Fruit fly (Drosophila melanogaster) whole organism, embryonic: ENCODE data around the gene CG32055.

Source experiments
- Atf3 ChIP-seq: fragments of 200-800 bp; sonication (Bioruptor generic); optimal IDR thresholded peaks from 3 replicates; lab custom pipeline; 2016; ENCODE audit warnings: missing biosample characterization, missing genetic modification characterization
- Bgb ChIP-seq: fragments of 200-800 bp; sonication (Bioruptor generic); IDR thresholded peaks from 2 replicates; pipeline ENCODE4 v1.3.6; 2022; ENCODE audit warnings: missing biosample characterization, missing genetic modification characterization; ENCODE audit not compliant: partially characterized antibody
- Blimp-1 ChIP-seq: fragments of 200-800 bp; sonication (Bioruptor generic); optimal IDR thresholded peaks from 3 replicates; lab custom pipeline; 2018; ENCODE audit warnings: missing biosample characterization, missing genetic modification characterization, mild to moderate bottlenecking, moderate library complexity, missing genetic modification reagents
- CG10543 ChIP-seq: fragments of 200-800 bp; sonication (Bioruptor generic); optimal IDR thresholded peaks from 3 replicates; lab custom pipeline; 2017; ENCODE audit warnings: missing biosample characterization, mild to moderate bottlenecking, missing genetic modification characterization, moderate library complexity
- CG12071 ChIP-seq: fragments of 200-800 bp; sonication (Bioruptor generic); optimal IDR thresholded peaks from 3 replicates; lab custom pipeline; 2018; ENCODE audit warnings: missing biosample characterization, mild to moderate bottlenecking, missing genetic modification characterization
- CG12744 ChIP-seq: fragments of 200-800 bp; sonication (Bioruptor generic); optimal IDR thresholded peaks from 2 replicates; lab custom pipeline; 2016; ENCODE audit warnings: missing biosample characterization, missing genetic modification characterization
- CG12769 ChIP-seq: fragments of 200-800 bp; sonication (Bioruptor generic); optimal IDR thresholded peaks from 2 replicates; lab custom pipeline; 2019; ENCODE audit warnings: missing biosample characterization, mild to moderate bottlenecking, missing genetic modification characterization, moderate library complexity
- CG13894 ChIP-seq: fragments of 200-800 bp; sonication (Bioruptor generic); optimal IDR thresholded peaks from 3 replicates; lab custom pipeline; 2018; ENCODE audit warnings: missing biosample characterization, mild to moderate bottlenecking, missing genetic modification characterization, moderate library complexity
- CG15479 ChIP-seq: fragments of 200-800 bp; sonication (Bioruptor generic); optimal IDR thresholded peaks from 3 replicates; lab custom pipeline; 2019; ENCODE audit warnings: missing biosample characterization, mild to moderate bottlenecking, missing genetic modification characterization, moderate library complexity
- CG16779 ChIP-seq: fragments of 200-800 bp; sonication (Bioruptor generic); IDR thresholded peaks from 2 replicates; pipeline ENCODE4 v1.3.6; 2022; ENCODE audit warnings: missing biosample characterization, missing genetic modification characterization
- CG17328 ChIP-seq: fragments of 200-800 bp; sonication (Bioruptor generic); IDR thresholded peaks from 2 replicates; pipeline ENCODE4 v1.3.6; 2022; ENCODE audit warnings: missing biosample characterization, missing genetic modification characterization
- CG2678 ChIP-seq: fragments of 200-800 bp; sonication (Bioruptor generic); optimal IDR thresholded peaks from 3 replicates; lab custom pipeline; 2019; ENCODE audit warnings: missing biosample characterization, mild to moderate bottlenecking, missing genetic modification characterization, moderate library complexity
- CG3163 ChIP-seq: fragments of 200-800 bp; sonication (Bioruptor generic); optimal IDR thresholded peaks from 3 replicates; lab custom pipeline; 2016; ENCODE audit warnings: missing biosample characterization, missing genetic modification characterization
- CG32532 ChIP-seq: fragments of 200-800 bp; sonication (Bioruptor generic); IDR thresholded peaks from 2 replicates; pipeline ENCODE4 v1.3.6; 2022; ENCODE audit warnings: missing biosample characterization, missing genetic modification characterization
- CG34224 ChIP-seq: fragments of 200-800 bp; sonication (Bioruptor generic); IDR thresholded peaks from 3 replicates; pipeline ENCODE4 v1.3.6; 2022; ENCODE audit warnings: missing biosample characterization, missing genetic modification characterization; ENCODE audit not compliant: partially characterized antibody
- CG4424 ChIP-seq: fragments of 200-800 bp; sonication (Bioruptor generic); optimal IDR thresholded peaks from 3 replicates; lab custom pipeline; 2016; ENCODE audit warnings: missing biosample characterization, missing genetic modification characterization
- CG6765 ChIP-seq: fragments of 200-800 bp; sonication (Bioruptor generic); optimal IDR thresholded peaks from 3 replicates; lab custom pipeline; 2017; ENCODE audit warnings: missing biosample characterization, mild to moderate bottlenecking, missing genetic modification characterization
- CG8089 ChIP-seq: fragments of 200-800 bp; sonication (Bioruptor generic); optimal IDR thresholded peaks from 3 replicates; lab custom pipeline; 2016; ENCODE audit warnings: missing biosample characterization, missing genetic modification characterization
- CG8290 ChIP-seq, 3 experiments: fragments of 200-800 bp; sonication (Bioruptor generic); optimal IDR thresholded peaks; 2 replicates each; lab custom pipeline; 2016 to 2019; ENCODE audit warnings: missing biosample characterization in 3 of 3, missing genetic modification characterization in 3 of 3, mild to moderate bottlenecking in 2 of 3, moderate library complexity in 1 of 3
- CG8388 ChIP-seq: fragments of 200-800 bp; sonication (Bioruptor generic); optimal IDR thresholded peaks from 2 replicates; lab custom pipeline; 2019; ENCODE audit warnings: missing biosample characterization, mild to moderate bottlenecking, missing genetic modification characterization, moderate library complexity
- CG8944 ChIP-seq: fragments of 200-800 bp; sonication (Bioruptor generic); optimal IDR thresholded peaks from 3 replicates; lab custom pipeline; 2016; ENCODE audit warnings: missing biosample characterization, missing genetic modification characterization
- CoRest ChIP-seq: fragments of 200-800 bp; sonication (Bioruptor generic); optimal IDR thresholded peaks from 3 replicates; lab custom pipeline; 2018; ENCODE audit warnings: missing biosample characterization, mild to moderate bottlenecking, missing genetic modification characterization, moderate library complexity
- Deaf1 ChIP-seq: fragments of 200-800 bp; optimal IDR thresholded peaks from 3 replicates; lab custom pipeline; 2019; ENCODE audit warnings: missing biosample characterization, mild to moderate bottlenecking, missing genetic modification characterization, moderate library complexity
- Dref ChIP-seq: fragments of 200-800 bp; sonication (Bioruptor generic); IDR thresholded peaks from 2 replicates; pipeline ENCODE4 v1.3.6; 2022; ENCODE audit warnings: missing biosample characterization, missing genetic modification characterization
- Ets65A ChIP-seq: fragments of 200-800 bp; sonication (Bioruptor generic); peaks from one replicate; lab custom pipeline; 2016; ENCODE audit warnings: missing biosample characterization, missing genetic modification characterization
- Fer1 ChIP-seq: fragments of 200-800 bp; sonication (Bioruptor generic); optimal IDR thresholded peaks from 2 replicates; lab custom pipeline; 2017; ENCODE audit warnings: missing biosample characterization, mild to moderate bottlenecking, missing genetic modification characterization
- Hey ChIP-seq: fragments of 200-800 bp; sonication (Bioruptor generic); optimal IDR thresholded peaks from 3 replicates; lab custom pipeline; 2018; ENCODE audit warnings: missing biosample characterization, mild to moderate bottlenecking, missing genetic modification characterization
- Hr51 ChIP-seq, 2 experiments: fragments of 200-800 bp; sonication (Bioruptor generic); optimal IDR thresholded peaks; 2 replicates in 1 of 2; 3 replicates in 1 of 2; lab custom pipeline; 2016 to 2018; ENCODE audit warnings: missing biosample characterization in 2 of 2, missing genetic modification characterization in 2 of 2, mild to moderate bottlenecking in 1 of 2, moderate library complexity in 1 of 2
- Jarid2 ChIP-seq: fragments of 200-800 bp; sonication (Bioruptor generic); optimal IDR thresholded peaks from 3 replicates; lab custom pipeline; 2017; ENCODE audit warnings: mild to moderate bottlenecking, missing biosample characterization, missing genetic modification reagents, missing genetic modification characterization
- Meics ChIP-seq: fragments of 200-800 bp; sonication (Bioruptor generic); optimal IDR thresholded peaks from 2 replicates; lab custom pipeline; 2017; ENCODE audit warnings: missing biosample characterization, mild to moderate bottlenecking, missing genetic modification characterization
- PHDP ChIP-seq: fragments of 200-800 bp; sonication (Bioruptor generic); optimal IDR thresholded peaks from 3 replicates; lab custom pipeline; 2018; ENCODE audit warnings: missing biosample characterization, mild to moderate bottlenecking, missing genetic modification characterization, moderate library complexity
- TFAM ChIP-seq: fragments of 200-800 bp; sonication (Bioruptor generic); optimal IDR thresholded peaks from 2 replicates; lab custom pipeline; 2017; ENCODE audit warnings: missing biosample characterization, missing genetic modification characterization, inconsistent platforms
- Usf ChIP-seq: fragments of 200-800 bp; sonication (Bioruptor generic); optimal IDR thresholded peaks from 2 replicates; lab custom pipeline; 2017; ENCODE audit warnings: missing genotype, missing biosample characterization, missing genetic modification characterization
- amos ChIP-seq: fragments of 200-800 bp; sonication (Bioruptor generic); IDR thresholded peaks from 2 replicates; pipeline ENCODE4 v1.3.6; 2022; ENCODE audit warnings: missing biosample characterization, missing genetic modification characterization; ENCODE audit not compliant: partially characterized antibody
- bbx ChIP-seq: fragments of 200-800 bp; sonication (Bioruptor generic); IDR thresholded peaks from 2 replicates; pipeline ENCODE4 v1.3.6; 2022; ENCODE audit warnings: missing biosample characterization, missing genetic modification characterization; ENCODE audit not compliant: partially characterized antibody
- cad ChIP-seq: fragments of >200 bp; optimal IDR thresholded peaks from 2 replicates; lab custom pipeline; 2017; ENCODE audit warnings: missing biosample characterization, missing genetic modification characterization
- cato ChIP-seq: fragments of 200-800 bp; sonication (Bioruptor generic); optimal IDR thresholded peaks from 2 replicates; lab custom pipeline; 2016; ENCODE audit warnings: missing biosample characterization, missing genetic modification characterization, borderline replicate concordance
- dmrt99B ChIP-seq: fragments of 200-800 bp; sonication (Bioruptor generic); optimal IDR thresholded peaks from 2 replicates; lab custom pipeline; 2018; ENCODE audit warnings: missing biosample characterization, mild to moderate bottlenecking, missing genetic modification characterization, moderate library complexity
- eve ChIP-seq, 2 experiments: fragments of >200 bp; optimal IDR thresholded peaks; 2 replicates each; lab custom pipeline; 2017; ENCODE audit warnings: missing biosample characterization in 2 of 2, missing genetic modification characterization in 2 of 2
- eyg ChIP-seq: fragments of 200-800 bp; sonication (Bioruptor generic); optimal IDR thresholded peaks from 3 replicates; lab custom pipeline; 2016; ENCODE audit warnings: missing biosample characterization, missing genetic modification characterization
- fd102C ChIP-seq: fragments of 200-800 bp; sonication (Bioruptor generic); optimal IDR thresholded peaks from 2 replicates; lab custom pipeline; 2018; ENCODE audit warnings: missing biosample characterization, mild to moderate bottlenecking, missing genetic modification characterization, moderate library complexity
- ftz-f1 ChIP-seq: fragments of 200-800 bp; sonication (Bioruptor generic); optimal IDR thresholded peaks from 2 replicates; lab custom pipeline; 2016; ENCODE audit warnings: missing biosample characterization, missing genetic modification characterization
- ken ChIP-seq: fragments of 200-800 bp; sonication (Bioruptor generic); IDR thresholded peaks from 3 replicates; pipeline ENCODE4 v1.3.6; 2022; ENCODE audit warnings: missing biosample characterization, missing genetic modification characterization
- lab ChIP-seq: fragments of 200-800 bp; sonication (Bioruptor generic); optimal IDR thresholded peaks from 3 replicates; lab custom pipeline; 2017; ENCODE audit warnings: missing biosample characterization, missing genetic modification characterization, mild to moderate bottlenecking, moderate library complexity, missing genetic modification reagents
- nau ChIP-seq: fragments of 200-800 bp; sonication (Bioruptor generic); optimal IDR thresholded peaks from 3 replicates; lab custom pipeline; 2017; ENCODE audit warnings: missing biosample characterization, mild to moderate bottlenecking, missing genetic modification characterization, missing genetic modification reagents
- nerfin-1 ChIP-seq: fragments of 200-800 bp; sonication (Bioruptor generic); optimal IDR thresholded peaks from 3 replicates; lab custom pipeline; 2019; ENCODE audit warnings: missing biosample characterization, mild to moderate bottlenecking, missing genetic modification characterization, moderate library complexity
- pros ChIP-seq: fragments of 200-800 bp; sonication (Bioruptor generic); optimal IDR thresholded peaks from 3 replicates; lab custom pipeline; 2019; ENCODE audit warnings: missing biosample characterization, mild to moderate bottlenecking, missing genetic modification characterization, moderate library complexity
- sens-2 ChIP-seq: fragments of 200-800 bp; sonication (Bioruptor generic); IDR thresholded peaks from 2 replicates; pipeline ENCODE4 v1.3.6; 2022; ENCODE audit warnings: missing biosample characterization, missing genetic modification characterization
- tgo ChIP-seq: fragments of 200-800 bp; sonication (Bioruptor generic); IDR thresholded peaks from 3 replicates; pipeline ENCODE4 v1.3.6; 2022; ENCODE audit warnings: missing biosample characterization, missing genetic modification characterization

Gene CG32055

DNA sequence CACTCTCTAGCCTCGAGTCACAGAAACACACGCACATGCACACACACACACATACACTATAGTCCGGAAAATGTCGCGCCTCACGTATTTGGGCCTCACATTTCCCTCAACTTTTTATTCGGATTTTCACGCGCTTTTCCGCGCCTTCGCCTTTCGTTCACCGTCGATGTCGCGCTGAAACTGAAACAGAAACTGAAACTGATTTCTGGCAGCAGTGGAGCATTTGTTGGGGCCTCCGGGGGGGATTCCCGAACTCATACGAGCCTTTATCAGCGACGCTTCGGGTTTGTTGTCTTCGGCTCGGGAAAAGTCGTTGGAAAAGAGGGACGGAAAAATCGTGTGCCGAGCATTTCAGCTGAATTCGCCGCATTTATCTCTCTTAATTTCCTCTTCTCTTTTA lies 34.0 kb downstream of the CG32055 start, which contains the start of gene dpr10:
TSS of gene dpr10 (minus strand) at position 185 of the 400 bp plus-strand sequence.
- no peak for TF ChIP-seq ken (GFP tag; lab: Robert Waterston, UW)
- TF ChIP-seq CG4424 (GFP tag; lab: Kevin White, UChicago), result no peak
- peak; percentile 69 for TF ChIP-seq CG13894 (tag; lab: Kevin White, UChicago)
- no peak for TF ChIP-seq CG8944 (GFP tag; lab: Kevin White, UChicago)
- TF ChIP-seq eve (GFP tag; optimal IDR thresholded peaks at IDR 0.05; lab: Kevin White, UChicago), result no peak
- no peak for TF ChIP-seq CG8388 (GFP tag; lab: Kevin White, UChicago)
- TF ChIP-seq amos (GFP tag; lab: Robert Waterston, UW), result no peak; the same call in 1 of the 2 replicates
- TF ChIP-seq cato (GFP tag; lab: Kevin White, UChicago), result no peak
- no peak for TF ChIP-seq CG34224 (GFP tag; lab: Robert Waterston, UW)
- no peak for TF ChIP-seq nerfin-1
- TF ChIP-seq lab (GFP tag; lab: Kevin White, UChicago), result peak; percentile 40
- TF ChIP-seq CG10543 (GFP tag; lab: Kevin White, UChicago), result peak; percentile 37
- 0 out of 2 replicates have a peak, but pooled peaks have one; percentile 8 for TF ChIP-seq CG32532
- peak; percentile 26 for TF ChIP-seq CG12071 (GFP tag; lab: Kevin White, UChicago)
- no peak for TF ChIP-seq Atf3 (GFP tag; lab: Kevin White, UChicago)
- no peak for TF ChIP-seq Hey
- no peak for TF ChIP-seq TFAM
- TF ChIP-seq bbx, result no peak
- no peak for TF ChIP-seq PHDP (tag; lab: Kevin White, UChicago)
- no peak for TF ChIP-seq tgo (GFP tag; lab: Robert Waterston, UW)
- no peak for TF ChIP-seq nau (GFP tag; lab: Kevin White, UChicago)
- no peak for TF ChIP-seq CG8290 (GFP tag; optimal IDR thresholded peaks at IDR 0.05; lab: Kevin White, UChicago)
- peak in 1 of 2 experiments; percentile 51 for TF ChIP-seq CG8290 (tag; optimal IDR thresholded peaks at IDR 0.05; lab: Kevin White, UChicago)
- no peak for TF ChIP-seq eyg (GFP tag; lab: Kevin White, UChicago)
- TF ChIP-seq Deaf1, result peak; percentile 99
- TF ChIP-seq Meics, result no peak
- no peak for TF ChIP-seq Fer1 (GFP tag; lab: Kevin White, UChicago)
- TF ChIP-seq CG6765 (GFP tag; lab: Kevin White, UChicago), result peak; percentile 16
- no peak for TF ChIP-seq CG15479 (GFP tag; lab: Kevin White, UChicago)
- TF ChIP-seq CG12769 (tag; lab: Kevin White, UChicago), result peak; percentile 86
- TF ChIP-seq CG2678, result no peak
- TF ChIP-seq Usf (GFP tag; lab: Kevin White, UChicago), result no peak
- peak; percentile 76 for TF ChIP-seq CG3163 (GFP tag; lab: Kevin White, UChicago)
- TF ChIP-seq Hr51 (GFP tag; optimal IDR thresholded peaks at IDR 0.05; lab: Kevin White, UChicago), result peak in 1 of 2 experiments; percentile 18
- peak; percentile 88 for TF ChIP-seq Ets65A
- TF ChIP-seq Blimp-1, result peak; percentile 53
- no peak for TF ChIP-seq CG12744 (GFP tag; lab: Kevin White, UChicago)
- TF ChIP-seq cad (GFP tag; lab: Kevin White, UChicago), result no peak
- TF ChIP-seq ftz-f1, result peak; percentile 4
- TF ChIP-seq CG16779 (GFP tag; lab: Robert Waterston, UW), result peak; percentile 63; the same call in 1 of the 2 replicates
- TF ChIP-seq Bgb (GFP tag; lab: Robert Waterston, UW), result peak; percentile 33; the same call in 1 of the 2 replicates
- TF ChIP-seq pros (GFP tag; lab: Kevin White, UChicago), result no peak
- no peak for TF ChIP-seq sens-2 (GFP tag; lab: Robert Waterston, UW)
- no peak for TF ChIP-seq CoRest
- no peak for TF ChIP-seq Dref
- no peak for TF ChIP-seq CG17328 (GFP tag; lab: Robert Waterston, UW)
- TF ChIP-seq CG8089 (GFP tag; lab: Kevin White, UChicago), result no peak
- TF ChIP-seq dmrt99B, result no peak
- TF ChIP-seq Jarid2 (GFP tag; lab: Kevin White, UChicago), result peak; percentile 80
- no peak for TF ChIP-seq fd102C (GFP tag; lab: Kevin White, UChicago)
